Fruit fly (Drosophila melanogaster) whole organism, embryonic: ENCODE measurements around the gene mRpL19.

ENCODE experiments used
- Bgb ChIP-seq: fragments of 200-800 bp; sonication (Bioruptor generic); IDR thresholded peaks from 2 replicates; pipeline ENCODE4 v1.3.6; 2022; ENCODE audit warnings: missing biosample characterization, missing genetic modification characterization; ENCODE audit not compliant: partially characterized antibody
- CG12769 ChIP-seq: fragments of 200-800 bp; sonication (Bioruptor generic); optimal IDR thresholded peaks from 2 replicates; lab custom pipeline; 2019; ENCODE audit warnings: missing biosample characterization, mild to moderate bottlenecking, missing genetic modification characterization, moderate library complexity
- CG14050 ChIP-seq: fragments of 200-800 bp; sonication (Bioruptor generic); IDR thresholded peaks from 3 replicates; pipeline ENCODE4 v1.3.6; 2022; ENCODE audit warnings: missing biosample characterization, missing genetic modification characterization
- CG15269 ChIP-seq: fragments of 200-800 bp; sonication (Bioruptor generic); optimal IDR thresholded peaks from 2 replicates; lab custom pipeline; 2018; ENCODE audit warnings: missing biosample characterization, mild to moderate bottlenecking, missing genetic modification characterization, moderate library complexity
- CG15696 ChIP-seq: fragments of 200-800 bp; sonication (Bioruptor generic); optimal IDR thresholded peaks from 2 replicates; lab custom pipeline; 2019; ENCODE audit warnings: missing biosample characterization, mild to moderate bottlenecking, missing genetic modification characterization, moderate library complexity
- CG1647 ChIP-seq: fragments of 200-800 bp; sonication (Bioruptor generic); optimal IDR thresholded peaks from 3 replicates; lab custom pipeline; 2016; ENCODE audit warnings: missing biosample characterization, missing genetic modification characterization
- CG18599 ChIP-seq: fragments of 200-800 bp; sonication (Bioruptor generic); optimal IDR thresholded peaks from 3 replicates; lab custom pipeline; 2017; ENCODE audit warnings: missing biosample characterization, missing genetic modification characterization, mild to moderate bottlenecking, moderate library complexity, missing genetic modification reagents
- CG2199 ChIP-seq: fragments of 200-800 bp; sonication (Bioruptor generic); IDR thresholded peaks from 3 replicates; pipeline ENCODE4 v1.3.6; 2022; ENCODE audit warnings: missing biosample characterization, missing genetic modification characterization
- CG2712 ChIP-seq: fragments of 200-800 bp; optimal IDR thresholded peaks from 3 replicates; lab custom pipeline; 2019; ENCODE audit warnings: missing biosample characterization, mild to moderate bottlenecking, missing genetic modification characterization, moderate library complexity
- CG32532 ChIP-seq: fragments of 200-800 bp; sonication (Bioruptor generic); IDR thresholded peaks from 2 replicates; pipeline ENCODE4 v1.3.6; 2022; ENCODE audit warnings: missing biosample characterization, missing genetic modification characterization
- CG32772 ChIP-seq: fragments of 200-800 bp; sonication (Bioruptor generic); IDR thresholded peaks from 2 replicates; pipeline ENCODE4 v1.3.6; 2022; ENCODE audit warnings: missing biosample characterization, missing genetic modification characterization
- CG3847 ChIP-seq: fragments of 200-800 bp; sonication (Bioruptor generic); IDR thresholded peaks from 2 replicates; pipeline ENCODE4 v1.3.6; 2022; ENCODE audit warnings: missing biosample characterization, missing genetic modification characterization
- CG4617 ChIP-seq: fragments of 200-800 bp; sonication (Bioruptor generic); optimal IDR thresholded peaks from 3 replicates; lab custom pipeline; 2016; ENCODE audit warnings: missing biosample characterization, missing genetic modification characterization, borderline replicate concordance
- CG6272 ChIP-seq: fragments of 200-800 bp; sonication (Bioruptor generic); IDR thresholded peaks from 2 replicates; pipeline ENCODE4 v1.3.6; 2022; ENCODE audit warnings: missing biosample characterization, missing genetic modification characterization
- CG6854 ChIP-seq: fragments of 200-800 bp; sonication (Bioruptor generic); optimal IDR thresholded peaks from 3 replicates; lab custom pipeline; 2017; ENCODE audit warnings: missing biosample characterization, mild to moderate bottlenecking, missing genetic modification characterization
- CkIIα-i1 ChIP-seq: fragments of 200-800 bp; sonication (Bioruptor generic); IDR thresholded peaks from 2 replicates; pipeline ENCODE4 v1.3.6; 2022; ENCODE audit warnings: missing biosample characterization, missing genetic modification characterization
- Doc3 ChIP-seq: fragments of 200-800 bp; sonication (Bioruptor generic); IDR thresholded peaks from 3 replicates; pipeline ENCODE4 v1.3.6; 2022; ENCODE audit warnings: missing biosample characterization, missing genetic modification characterization; ENCODE audit not compliant: partially characterized antibody
- Drgx ChIP-seq: fragments of 200-800 bp; sonication (Bioruptor generic); IDR thresholded peaks from 2 replicates; pipeline ENCODE4 v1.3.6; 2022; ENCODE audit warnings: missing biosample characterization, missing genetic modification characterization
- E2f1 ChIP-seq: fragments of 200-800 bp; sonication (Bioruptor generic); IDR thresholded peaks from 2 replicates; pipeline ENCODE4 v1.3.6; 2022; ENCODE audit warnings: missing biosample characterization, missing genetic modification characterization
- Optix ChIP-seq: fragments of 200-800 bp; sonication (Bioruptor generic); IDR thresholded peaks from 3 replicates; pipeline ENCODE4 v1.3.6; 2022; ENCODE audit warnings: missing biosample characterization, missing genetic modification characterization
- YL-1 ChIP-seq: fragments of 200-800 bp; sonication (Bioruptor generic); optimal IDR thresholded peaks from 3 replicates; lab custom pipeline; 2017; ENCODE audit warnings: missing biosample characterization, mild to moderate bottlenecking, missing genetic modification characterization
- al ChIP-seq: fragments of 200-800 bp; sonication (Bioruptor generic); IDR thresholded peaks from 2 replicates; pipeline ENCODE4 v1.3.6; 2022; ENCODE audit warnings: missing biosample characterization, missing genetic modification characterization
- amos ChIP-seq: fragments of 200-800 bp; sonication (Bioruptor generic); IDR thresholded peaks from 2 replicates; pipeline ENCODE4 v1.3.6; 2022; ENCODE audit warnings: missing biosample characterization, missing genetic modification characterization; ENCODE audit not compliant: partially characterized antibody
- chn ChIP-seq: fragments of 200-800 bp; sonication (Bioruptor generic); optimal IDR thresholded peaks from 2 replicates; lab custom pipeline; 2016; ENCODE audit warnings: missing biosample characterization, missing genetic modification characterization
- crp ChIP-seq, 2 experiments: fragments of 200-800 bp; sonication (Bioruptor generic); optimal IDR thresholded peaks; 2 replicates in 1 of 2; 3 replicates in 1 of 2; lab custom pipeline; 2017; ENCODE audit warnings: missing biosample characterization in 2 of 2, missing genetic modification characterization in 2 of 2, mild to moderate bottlenecking in 1 of 2, moderate library complexity in 1 of 2
- dan ChIP-seq: fragments of 200-800 bp; sonication (Bioruptor generic); IDR thresholded peaks from 2 replicates; pipeline ENCODE4 v1.3.6; 2022; ENCODE audit warnings: missing biosample characterization, missing genetic modification characterization
- exex ChIP-seq: fragments of 200-800 bp; sonication (Bioruptor generic); optimal IDR thresholded peaks from 4 replicates; lab custom pipeline; 2018; ENCODE audit warnings: missing biosample characterization, mild to moderate bottlenecking, missing genetic modification characterization, moderate library complexity
- gem ChIP-seq: fragments of 200-800 bp; sonication (Bioruptor generic); optimal IDR thresholded peaks from 2 replicates; lab custom pipeline; 2019; ENCODE audit warnings: missing biosample characterization, mild to moderate bottlenecking, missing genetic modification characterization, moderate library complexity
- gfzf ChIP-seq: fragments of 200-800 bp; sonication (Bioruptor generic); optimal IDR thresholded peaks from 2 replicates; lab custom pipeline; 2016; ENCODE audit warnings: missing biosample characterization, mild to moderate bottlenecking, missing genetic modification characterization, moderate library complexity
- grau ChIP-seq: fragments of 200-800 bp; optimal IDR thresholded peaks from 3 replicates; lab custom pipeline; 2019; ENCODE audit warnings: missing biosample characterization, mild to moderate bottlenecking, missing genetic modification characterization, moderate library complexity
- grn ChIP-seq: fragments of 200-800 bp; sonication (Bioruptor generic); optimal IDR thresholded peaks from 3 replicates; lab custom pipeline; 2017; ENCODE audit warnings: missing biosample characterization, missing genetic modification characterization
- gro ChIP-seq: fragments of 200-800 bp; sonication (Bioruptor generic); optimal IDR thresholded peaks from 2 replicates; lab custom pipeline; 2016; ENCODE audit warnings: missing biosample characterization, missing genetic modification characterization
- gt ChIP-seq: fragments of 200-800 bp; sonication (Bioruptor generic); IDR thresholded peaks from 2 replicates; pipeline ENCODE4 v1.3.6; 2022; ENCODE audit warnings: missing biosample characterization, missing genetic modification characterization
- hkb ChIP-seq, 2 experiments: fragments of 200-800 bp in 1 of 2; fragments of >200 bp in 1 of 2; sonication (Bioruptor generic) in 1 of 2; IDR thresholded peaks in 1 of 2; optimal IDR thresholded peaks in 1 of 2; 2 replicates each; pipeline versions ENCODE4 v1.3.6 to Lab custom; 2017 to 2022; ENCODE audit warnings: missing biosample characterization in 1 of 2, missing genetic modification characterization in 1 of 2
- hth ChIP-seq: fragments of >200 bp; optimal IDR thresholded peaks from 2 replicates; lab custom pipeline; 2017; ENCODE audit warnings: inconsistent platforms
- lbe ChIP-seq: fragments of 200-800 bp; sonication (Bioruptor generic); optimal IDR thresholded peaks from 2 replicates; lab custom pipeline; 2016; ENCODE audit warnings: missing biosample characterization, mild to moderate bottlenecking, missing genetic modification characterization
- lmd ChIP-seq: fragments of 200-800 bp; sonication (Bioruptor generic); IDR thresholded peaks from 2 replicates; pipeline ENCODE4 v1.3.6; 2022; ENCODE audit warnings: missing biosample characterization, missing genetic modification characterization
- oc ChIP-seq: fragments of 200-800 bp; sonication (Bioruptor generic); optimal IDR thresholded peaks from 2 replicates; lab custom pipeline; 2018; ENCODE audit warnings: missing biosample characterization, mild to moderate bottlenecking, missing genetic modification characterization, moderate library complexity
- odd ChIP-seq: fragments of 200-800 bp; sonication (Bioruptor generic); optimal IDR thresholded peaks from 2 replicates; lab custom pipeline; 2017; ENCODE audit warnings: missing biosample characterization, mild to moderate bottlenecking, missing genetic modification characterization
- pros ChIP-seq: fragments of 200-800 bp; sonication (Bioruptor generic); optimal IDR thresholded peaks from 3 replicates; lab custom pipeline; 2019; ENCODE audit warnings: missing biosample characterization, mild to moderate bottlenecking, missing genetic modification characterization, moderate library complexity
- row ChIP-seq: fragments of 200-800 bp; sonication (Bioruptor generic); IDR thresholded peaks from 3 replicates; pipeline ENCODE4 v1.3.6; 2022; ENCODE audit warnings: missing biosample characterization, missing genetic modification characterization
- ssp ChIP-seq: fragments of 200-800 bp; sonication (Bioruptor generic); IDR thresholded peaks from 2 replicates; pipeline ENCODE4 v1.3.6; 2022; ENCODE audit warnings: missing biosample characterization, missing genetic modification characterization
- tgo ChIP-seq: fragments of 200-800 bp; sonication (Bioruptor generic); IDR thresholded peaks from 3 replicates; pipeline ENCODE4 v1.3.6; 2022; ENCODE audit warnings: missing biosample characterization, missing genetic modification characterization
- tna ChIP-seq: fragments of 200-800 bp; sonication (Bioruptor generic); IDR thresholded peaks from 2 replicates; pipeline ENCODE4 v1.3.6; 2022; ENCODE audit warnings: missing biosample characterization, missing genetic modification characterization; ENCODE audit not compliant: partially characterized antibody
- yki ChIP-seq: fragments of >200 bp; optimal IDR thresholded peaks from 3 replicates; lab custom pipeline; 2018

Gene mRpL19

dm6 chr3R:8659907-8660660, 13.8 kb upstream of the mRpL19 start (continued):
- TF ChIP-seq CG6854 (no peak), amos (peak; percentile 96), row (GFP tag; lab: Robert Waterston, UW) (peak; percentile 55), gro (GFP tag; lab: Kevin White, UChicago) (peak; percentile 85), gem (tag; lab: Kevin White, UChicago) (peak; percentile 28), odd (GFP tag; lab: Kevin White, UChicago) (peak; percentile 21), grau (tag; lab: Kevin White, UChicago) (peak; percentile 62), CG14050 (GFP tag; lab: Robert Waterston, UW) (no peak), CG1647 (GFP tag; lab: Kevin White, UChicago) (peak; percentile 27), CG15696 (tag; lab: Kevin White, UChicago) (no peak)

- no peak for TF ChIP-seq CG12769 (tag; lab: Kevin White, UChicago)
- no peak for TF ChIP-seq Optix (GFP tag; lab: Robert Waterston, UW)
- no peak for TF ChIP-seq lbe (GFP tag; lab: Kevin White, UChicago)
- no peak for TF ChIP-seq gt (GFP tag; lab: Robert Waterston, UW)
- TF ChIP-seq yki (lab: Kevin White, UChicago): no peak
- TF ChIP-seq tgo (GFP tag; lab: Robert Waterston, UW): 0 out of 3 replicates have a peak, but pooled peaks have one; percentile 1
Measured at dm6 chr3R:8660661-8661060, 13.2 kb upstream of the mRpL19 start, which contains the start of gene bel. Gene bel (minus strand): TSS chr3R:8660761.

DNA sequence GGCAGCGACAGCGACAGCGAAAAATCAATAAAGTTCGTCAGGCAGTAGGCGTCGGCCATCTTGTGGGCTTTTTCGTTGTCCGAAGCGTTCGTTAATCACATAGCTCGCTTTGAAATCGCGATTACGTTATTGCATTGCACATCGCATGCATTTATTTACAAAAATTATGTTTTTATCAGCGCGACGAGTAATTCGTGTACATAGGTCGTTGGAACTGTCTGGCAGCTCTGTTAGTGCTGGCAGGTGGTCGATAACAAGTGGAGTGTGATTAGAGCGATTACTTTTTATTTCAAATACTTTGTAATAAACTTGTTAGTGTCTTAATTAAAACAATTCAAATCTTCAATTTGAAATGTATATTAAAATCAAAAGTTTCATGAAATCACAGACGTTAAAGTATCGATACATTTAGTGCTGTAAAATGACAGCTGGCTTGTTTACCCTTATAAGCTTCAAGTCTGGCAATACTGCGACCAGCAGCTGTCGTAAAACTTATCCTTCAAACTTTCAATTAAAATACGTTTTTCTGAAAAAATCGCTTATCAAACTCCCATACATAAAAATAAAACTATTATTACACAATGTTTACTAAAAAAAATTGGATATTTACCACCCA, 10.1 kb upstream of the mRpL19 start, which contains the start of gene CG8032:
CG8032 (plus strand) TSS at position 448 of the 616 bp plus-strand sequence.
- peak; percentile 64 for TF ChIP-seq CG2712 (tag; lab: Kevin White, UChicago)
- peak; percentile 61 for TF ChIP-seq CG4617
- no peak for TF ChIP-seq CG15269
- no peak for TF ChIP-seq E2f1 (GFP tag; lab: Robert Waterston, UW)
- peak; percentile 74 for TF ChIP-seq CG3847
- TF ChIP-seq hkb (optimal IDR thresholded peaks at IDR 0.05; lab: Kevin White, UChicago): no peak
- 0 out of 2 replicates have a peak, but pooled peaks have one; percentile 15 for TF ChIP-seq hkb (GFP tag; IDR thresholded peaks at IDR 0.05; lab: Robert Waterston, UW)
- no peak for TF ChIP-seq grn (GFP tag; lab: Kevin White, UChicago)
- TF ChIP-seq CG12769 (tag; lab: Kevin White, UChicago): peak; percentile 51
- no peak for TF ChIP-seq oc (tag; lab: Kevin White, UChicago)
- peak; percentile 15; the same call in 1 of the 2 replicates for TF ChIP-seq lmd (GFP tag; lab: Robert Waterston, UW)
- no peak for TF ChIP-seq pros (GFP tag; lab: Kevin White, UChicago)
- TF ChIP-seq CG18599 (GFP tag; lab: Kevin White, UChicago): peak; percentile 7
- peak; percentile 65 for TF ChIP-seq Doc3
- TF ChIP-seq dan: no peak
- TF ChIP-seq gfzf (GFP tag; lab: Kevin White, UChicago): peak; percentile 6
- no peak for TF ChIP-seq CkIIα-i1
- TF ChIP-seq exex (tag; lab: Kevin White, UChicago): peak; percentile 4
- TF ChIP-seq Bgb (GFP tag; lab: Robert Waterston, UW): peak; percentile 65
- no peak; the same call in 1 of the 2 replicates for TF ChIP-seq tna (GFP tag; lab: Robert Waterston, UW)
- 0 out of 2 replicates have a peak, but pooled peaks have one; percentile 19 for TF ChIP-seq al (GFP tag; lab: Robert Waterston, UW)
- no peak for TF ChIP-seq CG32772 (GFP tag; lab: Robert Waterston, UW)
- TF ChIP-seq ssp (GFP tag; lab: Robert Waterston, UW): no peak
- TF ChIP-seq CG2199 (GFP tag; lab: Robert Waterston, UW): no peak
- peak; percentile 55 for TF ChIP-seq YL-1 (GFP tag; lab: Kevin White, UChicago)
- TF ChIP-seq hth: no peak
- TF ChIP-seq chn (GFP tag; lab: Kevin White, UChicago): peak; percentile 21
- TF ChIP-seq Drgx (GFP tag; lab: Robert Waterston, UW): no peak
- TF ChIP-seq crp (GFP tag; optimal IDR thresholded peaks at IDR 0.05; lab: Kevin White, UChicago): peak; percentile 75 to 95
- TF ChIP-seq CG6272 (GFP tag; lab: Robert Waterston, UW): no peak
- peak; percentile 59 for TF ChIP-seq CG32532
